Fruit fly (Drosophila melanogaster) whole organism, embryonic: ENCODE results near the gene kirre.
A peak's percentile ranks its signal among the peaks of the same experiment; 100 is the strongest.

Experiments
- Aef1 ChIP-seq: fragments of 200-800 bp; sonication (Bioruptor generic); IDR thresholded peaks from 3 replicates; pipeline ENCODE4 v1.3.6; 2022; ENCODE audit warnings: missing biosample characterization, missing genetic modification characterization
- CG10209 ChIP-seq: fragments of 200-800 bp; sonication (Bioruptor generic); optimal IDR thresholded peaks from 3 replicates; lab custom pipeline; 2017; ENCODE audit warnings: missing biosample characterization, mild to moderate bottlenecking, missing genetic modification characterization, missing genetic modification reagents
- CG12236 ChIP-seq: fragments of 200-800 bp; sonication (Bioruptor generic); optimal IDR thresholded peaks from 2 replicates; lab custom pipeline; 2016; ENCODE audit warnings: missing biosample characterization, missing genetic modification characterization
- CG12769 ChIP-seq: fragments of 200-800 bp; sonication (Bioruptor generic); optimal IDR thresholded peaks from 2 replicates; lab custom pipeline; 2019; ENCODE audit warnings: missing biosample characterization, mild to moderate bottlenecking, missing genetic modification characterization, moderate library complexity
- CG14860 ChIP-seq: fragments of 200-800 bp; sonication (Bioruptor generic); IDR thresholded peaks from 3 replicates; pipeline ENCODE4 v1.3.6; 2022; ENCODE audit warnings: missing biosample characterization, missing genetic modification characterization; ENCODE audit not compliant: partially characterized antibody
- CG1529 ChIP-seq: fragments of 200-800 bp; sonication (Bioruptor generic); optimal IDR thresholded peaks from 3 replicates; lab custom pipeline; 2018; ENCODE audit warnings: missing biosample characterization, missing genetic modification characterization
- CG15514 ChIP-seq: fragments of 200-800 bp; sonication (Bioruptor generic); optimal IDR thresholded peaks from 3 replicates; lab custom pipeline; 2017; ENCODE audit warnings: missing biosample characterization, missing genetic modification characterization, mild to moderate bottlenecking, moderate library complexity, missing genetic modification reagents
- CG15696 ChIP-seq: fragments of 200-800 bp; sonication (Bioruptor generic); optimal IDR thresholded peaks from 2 replicates; lab custom pipeline; 2019; ENCODE audit warnings: missing biosample characterization, mild to moderate bottlenecking, missing genetic modification characterization, moderate library complexity
- CG17186 ChIP-seq: fragments of 200-800 bp; sonication (Bioruptor generic); optimal IDR thresholded peaks from 3 replicates; lab custom pipeline; 2017; ENCODE audit warnings: missing biosample characterization, missing genetic modification reagents, missing genetic modification characterization
- CG17829 ChIP-seq: fragments of 200-800 bp; optimal IDR thresholded peaks from 2 replicates; lab custom pipeline; 2019; ENCODE audit warnings: missing biosample characterization, mild to moderate bottlenecking, missing genetic modification characterization, moderate library complexity
- CG2199 ChIP-seq: fragments of 200-800 bp; sonication (Bioruptor generic); IDR thresholded peaks from 3 replicates; pipeline ENCODE4 v1.3.6; 2022; ENCODE audit warnings: missing biosample characterization, missing genetic modification characterization
- CG2678 ChIP-seq: fragments of 200-800 bp; sonication (Bioruptor generic); optimal IDR thresholded peaks from 3 replicates; lab custom pipeline; 2019; ENCODE audit warnings: missing biosample characterization, mild to moderate bottlenecking, missing genetic modification characterization, moderate library complexity
- CG3726 ChIP-seq: fragments of 200-800 bp; sonication (Bioruptor generic); IDR thresholded peaks from 3 replicates; pipeline ENCODE4, ENCODE4 v1.3.6; 2022; ENCODE audit warnings: missing biosample characterization, missing genetic modification characterization
- CG4424 ChIP-seq: fragments of 200-800 bp; sonication (Bioruptor generic); optimal IDR thresholded peaks from 3 replicates; lab custom pipeline; 2016; ENCODE audit warnings: missing biosample characterization, missing genetic modification characterization
- CG4707 ChIP-seq: fragments of 200-800 bp; sonication (Bioruptor generic); optimal IDR thresholded peaks from 2 replicates; lab custom pipeline; 2018; ENCODE audit warnings: missing biosample characterization, mild to moderate bottlenecking, missing genetic modification characterization, moderate library complexity
- CG5953 ChIP-seq: fragments of 200-800 bp; sonication (Bioruptor generic); IDR thresholded peaks from 2 replicates; pipeline ENCODE4 v1.3.6; 2022; ENCODE audit warnings: missing biosample characterization, missing genetic modification characterization
- CG7271 ChIP-seq: fragments of 200-800 bp; sonication (Bioruptor generic); optimal IDR thresholded peaks from 2 replicates; lab custom pipeline; 2018; ENCODE audit warnings: missing biosample characterization, mild to moderate bottlenecking, missing genetic modification characterization, moderate library complexity
- CG8388 ChIP-seq: fragments of 200-800 bp; sonication (Bioruptor generic); optimal IDR thresholded peaks from 2 replicates; lab custom pipeline; 2019; ENCODE audit warnings: missing biosample characterization, mild to moderate bottlenecking, missing genetic modification characterization, moderate library complexity
- CG9797 ChIP-seq: fragments of 200-800 bp; sonication (Bioruptor generic); optimal IDR thresholded peaks from 3 replicates; lab custom pipeline; 2018; ENCODE audit warnings: missing biosample characterization, mild to moderate bottlenecking, missing genetic modification characterization
- Hr78 ChIP-seq, 2 experiments: fragments of 200-800 bp in 1 of 2; fragments of >200 bp in 1 of 2; sonication (Bioruptor generic) in 1 of 2; optimal IDR thresholded peaks; 2 replicates each; lab custom pipeline; 2017 to 2019; ENCODE audit warnings: missing biosample characterization in 2 of 2, missing genetic modification characterization in 2 of 2, mild to moderate bottlenecking in 1 of 2, moderate library complexity in 1 of 2
- Med ChIP-seq: fragments of 200-800 bp; sonication (Bioruptor generic); peaks from one replicate; lab custom pipeline; 2016; ENCODE audit warnings: missing biosample characterization, missing genetic modification characterization, mild to moderate bottlenecking, inconsistent platforms, moderate library complexity
- NK7.1 ChIP-seq: fragments of 200-800 bp; sonication (Bioruptor generic); optimal IDR thresholded peaks from 3 replicates; lab custom pipeline; 2016; ENCODE audit warnings: missing biosample characterization, missing genetic modification characterization
- Poxn ChIP-seq: fragments of 200-800 bp; sonication (Bioruptor generic); IDR thresholded peaks from 2 replicates; pipeline ENCODE4 v1.3.6; 2022; ENCODE audit warnings: missing biosample characterization, missing genetic modification characterization
- Sox100B ChIP-seq: fragments of 200-800 bp; sonication (Bioruptor generic); optimal IDR thresholded peaks from 3 replicates; lab custom pipeline; 2018; ENCODE audit warnings: missing biosample characterization, mild to moderate bottlenecking, missing genetic modification characterization
- Sox102F ChIP-seq: fragments of 200-800 bp; sonication (Bioruptor generic); optimal IDR thresholded peaks from 2 replicates; lab custom pipeline; 2018; ENCODE audit warnings: missing biosample characterization, mild to moderate bottlenecking, missing genetic modification characterization, moderate library complexity
- Spps ChIP-seq: fragments of 200-800 bp; sonication (Bioruptor generic); optimal IDR thresholded peaks from 2 replicates; lab custom pipeline; 2018; ENCODE audit warnings: missing biosample characterization, mild to moderate bottlenecking, missing genetic modification characterization
- Sry-β ChIP-seq: fragments of 200-800 bp; sonication (Bioruptor generic); optimal IDR thresholded peaks from 2 replicates; lab custom pipeline; 2018; ENCODE audit warnings: missing biosample characterization, mild to moderate bottlenecking, missing genetic modification characterization, moderate library complexity
- Stat92E ChIP-seq, 3 experiments: fragments of >200 bp in 2 of 3; fragments of 200-800 bp in 1 of 3; sonication (Bioruptor generic) in 1 of 3; optimal IDR thresholded peaks; 2 replicates each; lab custom pipeline; 2017 to 2019; ENCODE audit warnings: missing biosample characterization in 3 of 3, missing genetic modification characterization in 3 of 3, mild to moderate bottlenecking in 1 of 3, moderate library complexity in 1 of 3
- Xbp1 ChIP-seq: fragments of 200-800 bp; sonication (Bioruptor generic); optimal IDR thresholded peaks from 3 replicates; lab custom pipeline; 2016; ENCODE audit warnings: missing biosample characterization, mild to moderate bottlenecking, missing genetic modification characterization
- amos ChIP-seq: fragments of 200-800 bp; sonication (Bioruptor generic); IDR thresholded peaks from 2 replicates; pipeline ENCODE4 v1.3.6; 2022; ENCODE audit warnings: missing biosample characterization, missing genetic modification characterization; ENCODE audit not compliant: partially characterized antibody
- btn ChIP-seq: fragments of 200-800 bp; sonication (Bioruptor generic); optimal IDR thresholded peaks from 2 replicates; lab custom pipeline; 2016; ENCODE audit warnings: missing biosample characterization, missing genetic modification characterization
- ci ChIP-seq: fragments of 200-800 bp; sonication (Bioruptor generic); IDR thresholded peaks from 3 replicates; pipeline ENCODE4 v1.3.6; 2022; ENCODE audit warnings: missing biosample characterization, missing genetic modification characterization
- dimm ChIP-seq: fragments of 200-800 bp; sonication (Bioruptor generic); IDR thresholded peaks from 2 replicates; pipeline ENCODE4 v1.3.6; 2022; ENCODE audit warnings: missing biosample characterization, missing genetic modification characterization
- dmrt99B ChIP-seq: fragments of 200-800 bp; sonication (Bioruptor generic); optimal IDR thresholded peaks from 2 replicates; lab custom pipeline; 2018; ENCODE audit warnings: missing biosample characterization, mild to moderate bottlenecking, missing genetic modification characterization, moderate library complexity
- en ChIP-seq: fragments of 200-800 bp; sonication (Bioruptor generic); optimal IDR thresholded peaks from 2 replicates; lab custom pipeline; 2016; ENCODE audit warnings: missing biosample characterization, missing genetic modification characterization
- grn ChIP-seq: fragments of 200-800 bp; sonication (Bioruptor generic); optimal IDR thresholded peaks from 3 replicates; lab custom pipeline; 2017; ENCODE audit warnings: missing biosample characterization, missing genetic modification characterization
- ham ChIP-seq: fragments of 200-800 bp; sonication (Bioruptor generic); IDR thresholded peaks from 2 replicates; pipeline ENCODE4 v1.3.6; 2022; ENCODE audit warnings: missing biosample characterization, missing genetic modification characterization
- hbn ChIP-seq: fragments of 200-800 bp; sonication (Bioruptor generic); IDR thresholded peaks from 2 replicates; pipeline ENCODE4 v1.3.6; 2022; ENCODE audit warnings: missing biosample characterization, missing genetic modification characterization; ENCODE audit not compliant: partially characterized antibody
- jigr1 ChIP-seq: fragments of 200-800 bp; sonication (Bioruptor generic); IDR thresholded peaks from 3 replicates; pipeline ENCODE4 v1.3.6; 2022; ENCODE audit warnings: missing biosample characterization, missing genetic modification characterization
- jing ChIP-seq: fragments of 200-800 bp; sonication (Bioruptor generic); optimal IDR thresholded peaks from 2 replicates; lab custom pipeline; 2018; ENCODE audit warnings: missing biosample characterization, mild to moderate bottlenecking, missing genetic modification characterization
- kah ChIP-seq: fragments of 200-800 bp; sonication (Bioruptor generic); optimal IDR thresholded peaks from 2 replicates; lab custom pipeline; 2018; ENCODE audit warnings: missing biosample characterization, mild to moderate bottlenecking, missing genetic modification characterization
- pita ChIP-seq: fragments of 200-800 bp; sonication (Bioruptor generic); optimal IDR thresholded peaks from 2 replicates; lab custom pipeline; 2017; ENCODE audit warnings: missing biosample characterization, mild to moderate bottlenecking, missing genetic modification characterization
- pzg ChIP-seq: fragments of 200-800 bp; sonication (Bioruptor generic); optimal IDR thresholded peaks from 3 replicates; lab custom pipeline; 2018; ENCODE audit warnings: missing biosample characterization, mild to moderate bottlenecking, missing genetic modification characterization, moderate library complexity
- sc ChIP-seq, 3 experiments: fragments of >200 bp in 2 of 3; fragments of 200-800 bp in 1 of 3; sonication (Bioruptor generic) in 1 of 3; optimal IDR thresholded peaks; 2 replicates in 2 of 3; 3 replicates in 1 of 3; lab custom pipeline; 2017; ENCODE audit warnings: mild to moderate bottlenecking in 1 of 3, missing biosample characterization in 1 of 3, missing genetic modification characterization in 1 of 3, missing genetic modification reagents in 1 of 3
- seq ChIP-seq: fragments of 200-800 bp; sonication (Bioruptor generic); IDR thresholded peaks from 2 replicates; pipeline ENCODE4 v1.3.6; 2022; ENCODE audit warnings: missing biosample characterization, missing genetic modification characterization
- slbo ChIP-seq: fragments of 200-800 bp; sonication (Bioruptor generic); IDR thresholded peaks from 2 replicates; pipeline ENCODE4 v1.3.6; 2022; ENCODE audit warnings: missing biosample characterization, missing genetic modification characterization
- ttk ChIP-seq: fragments of 200-800 bp; sonication (Bioruptor generic); IDR thresholded peaks from 2 replicates; pipeline ENCODE4 v2.1.2; 2022; ENCODE audit warnings: missing biosample characterization, missing genetic modification characterization
- vnd ChIP-seq: fragments of 200-800 bp; sonication (Bioruptor generic); IDR thresholded peaks from 3 replicates; pipeline ENCODE4 v1.3.6; 2022; ENCODE audit warnings: missing biosample characterization, missing genetic modification characterization; ENCODE audit not compliant: partially characterized antibody
- wdn ChIP-seq: fragments of 200-800 bp; sonication (Bioruptor generic); IDR thresholded peaks from 2 replicates; pipeline ENCODE4 v1.3.6; 2022; ENCODE audit warnings: missing biosample characterization, missing genetic modification characterization

kirre gene

dm6 chrX:3022464-3022863, 282.3 kb downstream of the kirre start (continued):
- TF ChIP-seq CG3726 (GFP tag; lab: Robert Waterston, UW) (peak; percentile 65; the same call in 1 of the 3 replicates), pita (GFP tag; lab: Kevin White, UChicago) (no peak), amos (GFP tag; lab: Robert Waterston, UW) (no peak), dmrt99B (tag; lab: Kevin White, UChicago) (peak; percentile 77), vnd (GFP tag; lab: Robert Waterston, UW) (no peak), CG2678 (tag; lab: Kevin White, UChicago) (peak; percentile 71), Hr78 (GFP tag; optimal IDR thresholded peaks at IDR 0.05; lab: Kevin White, UChicago) (peak in 1 of 2 experiments; percentile 88), CG12769 (tag; lab: Kevin White, UChicago) (peak; percentile 72), Sox102F (GFP tag; lab: Kevin White, UChicago) (peak; percentile 72), CG17829 (tag; lab: Kevin White, UChicago) (peak; percentile 71), hbn (GFP tag; lab: Robert Waterston, UW) (no peak), CG5953 (GFP tag; lab: Robert Waterston, UW) (no peak), pzg (GFP tag; lab: Kevin White, UChicago) (no peak), NK7.1 (no peak), ci (GFP tag; lab: Robert Waterston, UW) (peak; percentile 84), CG4424 (GFP tag; lab: Kevin White, UChicago) (peak; percentile 71), Sry-β (no peak), CG15696 (tag; lab: Kevin White, UChicago) (peak; percentile 58), Aef1 (GFP tag; lab: Robert Waterston, UW) (0 out of 3 replicates have a peak, but pooled peaks have one; percentile 26), seq (peak; percentile 33; the same call in 1 of the 2 replicates), CG1529 (GFP tag; lab: Kevin White, UChicago) (peak; percentile 44), CG10209 (GFP tag; lab: Kevin White, UChicago) (peak; percentile 63), en (peak; percentile 53), slbo (peak; percentile 72), kah (GFP tag; lab: Kevin White, UChicago) (peak; percentile 3), CG17186 (GFP tag; lab: Kevin White, UChicago) (no peak), CG2199 (GFP tag; lab: Robert Waterston, UW) (peak; percentile 60; the same call in 1 of the 3 replicates), Med (peak; percentile 95), CG7271 (tag; lab: Kevin White, UChicago) (peak; percentile 9), CG9797 (GFP tag; lab: Kevin White, UChicago) (no peak), sc (optimal IDR thresholded peaks at IDR 0.05; lab: Kevin White, UChicago) (no peak), sc (GFP tag; optimal IDR thresholded peaks at IDR 0.05; lab: Kevin White, UChicago) (peak; percentile 41), ttk (peak; percentile 47; the same call in 1 of the 2 replicates), Sox100B (GFP tag; lab: Kevin White, UChicago) (peak; percentile 41), Spps (tag; lab: Kevin White, UChicago) (peak; percentile 57), jigr1 (no peak; the same call in 2 of the 3 replicates), CG4707 (no peak), wdn (GFP tag; lab: Robert Waterston, UW) (0 out of 2 replicates have a peak, but pooled peaks have one; percentile 22), CG15514 (GFP tag; lab: Kevin White, UChicago) (no peak), Xbp1 (GFP tag; lab: Kevin White, UChicago) (peak; percentile 66), grn (GFP tag; lab: Kevin White, UChicago) (peak; percentile 23), Poxn (no peak), Stat92E (GFP tag; optimal IDR thresholded peaks at IDR 0.05; lab: Kevin White, UChicago) (peak in 1 of 3 experiments; percentile 11), ham (GFP tag; lab: Robert Waterston, UW) (no peak), btn (GFP tag; lab: Kevin White, UChicago) (peak; percentile 37), CG12236 (GFP tag; lab: Kevin White, UChicago) (no peak), dimm (peak; percentile 56; the same call in 1 of the 2 replicates), CG8388 (peak; percentile 64), jing (GFP tag; lab: Kevin White, UChicago) (peak; percentile 16), CG14860 (GFP tag; lab: Robert Waterston, UW) (no peak)
